Fruit fly (Drosophila melanogaster) whole organism, embryonic: ENCODE data around the gene CG6443.
A peak's percentile ranks its signal among the peaks of the same experiment; 100 is the strongest.

Experiments used
- CG10147 ChIP-seq: fragments of 200-800 bp; sonication (Bioruptor generic); optimal IDR thresholded peaks from 2 replicates; lab custom pipeline; 2019; ENCODE audit warnings: missing biosample characterization, mild to moderate bottlenecking, missing genetic modification characterization, moderate library complexity
- CG10366 ChIP-seq: fragments of 200-800 bp; sonication (Bioruptor generic); IDR thresholded peaks from 2 replicates; pipeline ENCODE4 v1.3.6; 2022; ENCODE audit warnings: missing biosample characterization, missing genetic modification characterization
- CG10462 ChIP-seq: fragments of 200-800 bp; sonication (Bioruptor generic); optimal IDR thresholded peaks from 2 replicates; lab custom pipeline; 2016; ENCODE audit warnings: missing biosample characterization, missing genetic modification characterization
- CG10959 ChIP-seq: fragments of 200-800 bp; sonication (Bioruptor generic); IDR thresholded peaks from 2 replicates; pipeline ENCODE4 v1.3.6; 2022; ENCODE audit warnings: missing biosample characterization, missing genetic modification characterization
- CG11093 ChIP-seq: fragments of 200-800 bp; sonication (Bioruptor generic); IDR thresholded peaks from 3 replicates; pipeline ENCODE4 v1.3.6; 2022; ENCODE audit warnings: missing biosample characterization, missing genetic modification characterization
- CG13123 ChIP-seq: fragments of 200-800 bp; sonication (Bioruptor generic); optimal IDR thresholded peaks from 2 replicates; lab custom pipeline; 2016; ENCODE audit warnings: missing biosample characterization, missing genetic modification characterization
- CG14014 ChIP-seq: fragments of 200-800 bp; sonication (Bioruptor generic); IDR thresholded peaks from 2 replicates; pipeline ENCODE4 v1.3.6; 2022; ENCODE audit warnings: missing biosample characterization, missing genetic modification characterization
- CG14965 ChIP-seq: fragments of 200-800 bp; sonication (Bioruptor generic); optimal IDR thresholded peaks from 2 replicates; lab custom pipeline; 2016; ENCODE audit warnings: missing biosample characterization, missing genetic modification characterization, borderline replicate concordance
- CG17328 ChIP-seq: fragments of 200-800 bp; sonication (Bioruptor generic); IDR thresholded peaks from 2 replicates; pipeline ENCODE4 v1.3.6; 2022; ENCODE audit warnings: missing biosample characterization, missing genetic modification characterization
- CG17359 ChIP-seq: fragments of 200-800 bp; sonication (Bioruptor generic); optimal IDR thresholded peaks from 3 replicates; lab custom pipeline; 2018; ENCODE audit warnings: missing biosample characterization, mild to moderate bottlenecking, missing genetic modification characterization, moderate library complexity
- CG17912 ChIP-seq: fragments of 200-800 bp; sonication (Bioruptor generic); optimal IDR thresholded peaks from 2 replicates; lab custom pipeline; 2018; ENCODE audit warnings: missing biosample characterization, mild to moderate bottlenecking, missing genetic modification characterization
- CG18764 ChIP-seq: fragments of 200-800 bp; sonication (Bioruptor generic); optimal IDR thresholded peaks from 3 replicates; lab custom pipeline; 2016; ENCODE audit warnings: missing biosample characterization, missing genetic modification characterization
- CG2202 ChIP-seq: fragments of 200-800 bp; sonication (Bioruptor generic); optimal IDR thresholded peaks from 2 replicates; lab custom pipeline; 2018; ENCODE audit warnings: missing biosample characterization, mild to moderate bottlenecking, missing genetic modification characterization
- CG33557 ChIP-seq: fragments of 200-800 bp; sonication (Bioruptor generic); optimal IDR thresholded peaks from 2 replicates; lab custom pipeline; 2019; ENCODE audit warnings: missing biosample characterization, mild to moderate bottlenecking, missing genetic modification characterization, moderate library complexity
- CG3726 ChIP-seq: fragments of 200-800 bp; sonication (Bioruptor generic); IDR thresholded peaks from 3 replicates; pipeline ENCODE4, ENCODE4 v1.3.6; 2022; ENCODE audit warnings: missing biosample characterization, missing genetic modification characterization
- CG4820 ChIP-seq: fragments of 200-800 bp; sonication (Bioruptor generic); optimal IDR thresholded peaks from 3 replicates; lab custom pipeline; 2016; ENCODE audit warnings: missing biosample characterization, missing genetic modification characterization
- CG7745 ChIP-seq: fragments of 200-800 bp; sonication (Bioruptor generic); optimal IDR thresholded peaks from 2 replicates; lab custom pipeline; 2018; ENCODE audit warnings: missing biosample characterization, mild to moderate bottlenecking, missing genetic modification characterization, moderate library complexity
- CG7987 ChIP-seq: fragments of 200-800 bp; sonication (Bioruptor generic); optimal IDR thresholded peaks from 2 replicates; lab custom pipeline; 2018; ENCODE audit warnings: missing biosample characterization, mild to moderate bottlenecking, missing genetic modification characterization, moderate library complexity
- CG9876 ChIP-seq: fragments of 200-800 bp; sonication (Bioruptor generic); optimal IDR thresholded peaks from 2 replicates; lab custom pipeline; 2016; ENCODE audit warnings: missing biosample characterization, missing genetic modification characterization
- D19B ChIP-seq: fragments of 200-800 bp; sonication (Bioruptor generic); optimal IDR thresholded peaks from 2 replicates; lab custom pipeline; 2017; ENCODE audit warnings: missing biosample characterization, mild to moderate bottlenecking, missing genetic modification characterization
- Deaf1 ChIP-seq: fragments of 200-800 bp; optimal IDR thresholded peaks from 3 replicates; lab custom pipeline; 2019; ENCODE audit warnings: missing biosample characterization, mild to moderate bottlenecking, missing genetic modification characterization, moderate library complexity
- Dip2 ChIP-seq: fragments of 200-800 bp; sonication (Bioruptor generic); IDR thresholded peaks from 2 replicates; pipeline ENCODE4 v1.3.6; 2022; ENCODE audit warnings: missing biosample characterization, missing genetic modification characterization
- Doc3 ChIP-seq: fragments of 200-800 bp; sonication (Bioruptor generic); IDR thresholded peaks from 3 replicates; pipeline ENCODE4 v1.3.6; 2022; ENCODE audit warnings: missing biosample characterization, missing genetic modification characterization; ENCODE audit not compliant: partially characterized antibody
- E2f2 ChIP-seq: fragments of 200-800 bp; sonication (Bioruptor generic); IDR thresholded peaks from 2 replicates; pipeline ENCODE4 v1.3.6; 2022; ENCODE audit warnings: missing biosample characterization, missing genetic modification characterization
- Hr78 ChIP-seq, 2 experiments: fragments of 200-800 bp in 1 of 2; fragments of >200 bp in 1 of 2; sonication (Bioruptor generic) in 1 of 2; optimal IDR thresholded peaks; 2 replicates each; lab custom pipeline; 2017 to 2019; ENCODE audit warnings: missing biosample characterization in 2 of 2, missing genetic modification characterization in 2 of 2, mild to moderate bottlenecking in 1 of 2, moderate library complexity in 1 of 2
- Nf-YC ChIP-seq: fragments of 200-800 bp; optimal IDR thresholded peaks from 3 replicates; lab custom pipeline; 2019; ENCODE audit warnings: missing biosample characterization, mild to moderate bottlenecking, missing genetic modification characterization, moderate library complexity
- Rx ChIP-seq: fragments of 200-800 bp; sonication (Bioruptor generic); IDR thresholded peaks from 2 replicates; pipeline ENCODE4 v1.3.6; 2022; ENCODE audit warnings: missing biosample characterization, missing genetic modification characterization
- abd-A ChIP-seq: fragments of 200-800 bp; sonication (Bioruptor generic); optimal IDR thresholded peaks from 3 replicates; lab custom pipeline; 2019; ENCODE audit warnings: missing biosample characterization, mild to moderate bottlenecking, missing genetic modification characterization, moderate library complexity
- ac ChIP-seq: fragments of 200-800 bp; sonication (Bioruptor generic); optimal IDR thresholded peaks from 3 replicates; lab custom pipeline; 2017; ENCODE audit warnings: missing biosample characterization, mild to moderate bottlenecking, missing genetic modification characterization
- ap ChIP-seq: fragments of 200-800 bp; sonication (Bioruptor generic); IDR thresholded peaks from 2 replicates; pipeline ENCODE4 v1.3.6; 2022; ENCODE audit warnings: missing biosample characterization, missing genetic modification characterization
- bbx ChIP-seq: fragments of 200-800 bp; sonication (Bioruptor generic); IDR thresholded peaks from 2 replicates; pipeline ENCODE4 v1.3.6; 2022; ENCODE audit warnings: missing biosample characterization, missing genetic modification characterization; ENCODE audit not compliant: partially characterized antibody
- bcd ChIP-seq: fragments of 200-800 bp; sonication (Bioruptor generic); optimal IDR thresholded peaks from 2 replicates; lab custom pipeline; 2017; ENCODE audit warnings: missing biosample characterization, mild to moderate bottlenecking, missing genetic modification characterization
- bigmax ChIP-seq: fragments of 200-800 bp; sonication (Bioruptor generic); optimal IDR thresholded peaks from 2 replicates; lab custom pipeline; 2018; ENCODE audit warnings: missing biosample characterization, mild to moderate bottlenecking, missing genetic modification characterization
- esg ChIP-seq: fragments of 200-800 bp; sonication (Bioruptor generic); conservative IDR thresholded peaks from 2 replicates; pipeline ENCODE4 v1.3.6; 2022; ENCODE audit warnings: missing biosample characterization, missing genetic modification characterization
- grn ChIP-seq: fragments of 200-800 bp; sonication (Bioruptor generic); optimal IDR thresholded peaks from 3 replicates; lab custom pipeline; 2017; ENCODE audit warnings: missing biosample characterization, missing genetic modification characterization
- ham ChIP-seq: fragments of 200-800 bp; sonication (Bioruptor generic); IDR thresholded peaks from 2 replicates; pipeline ENCODE4 v1.3.6; 2022; ENCODE audit warnings: missing biosample characterization, missing genetic modification characterization
- hkb ChIP-seq, 2 experiments: fragments of 200-800 bp in 1 of 2; fragments of >200 bp in 1 of 2; sonication (Bioruptor generic) in 1 of 2; IDR thresholded peaks in 1 of 2; optimal IDR thresholded peaks in 1 of 2; 2 replicates each; pipeline versions ENCODE4 v1.3.6 to Lab custom; 2017 to 2022; ENCODE audit warnings: missing biosample characterization in 1 of 2, missing genetic modification characterization in 1 of 2
- lola ChIP-seq, 3 experiments: fragments of >200 bp in 2 of 3; fragments of 200-800 bp in 1 of 3; sonication (Bioruptor generic) in 1 of 3; optimal IDR thresholded peaks; 2 replicates each; lab custom pipeline; 2017 to 2019; ENCODE audit warnings: missing biosample characterization in 3 of 3, missing genetic modification characterization in 3 of 3, mild to moderate bottlenecking in 1 of 3, moderate library complexity in 1 of 3
- lov ChIP-seq, 2 experiments: fragments of 200-800 bp in 1 of 2; fragments of >200 bp in 1 of 2; sonication (Bioruptor generic) in 1 of 2; IDR thresholded peaks in 1 of 2; optimal IDR thresholded peaks in 1 of 2; 2 replicates in 1 of 2; 3 replicates in 1 of 2; pipeline versions ENCODE4 v1.3.6 to Lab custom; 2017 to 2022; ENCODE audit warnings: missing biosample characterization in 1 of 2, missing genetic modification characterization in 1 of 2
- mld ChIP-seq: fragments of 200-800 bp; sonication (Bioruptor generic); IDR thresholded peaks from 3 replicates; pipeline ENCODE4 v1.3.6; 2022; ENCODE audit warnings: missing biosample characterization, missing genetic modification characterization; ENCODE audit not compliant: partially characterized antibody
- nom ChIP-seq: fragments of 200-800 bp; sonication (Bioruptor generic); optimal IDR thresholded peaks from 2 replicates; lab custom pipeline; 2017; ENCODE audit warnings: missing biosample characterization, missing genetic modification characterization, mild to moderate bottlenecking, moderate library complexity, missing genetic modification reagents
- peb ChIP-seq: fragments of 200-800 bp; sonication (Bioruptor generic); IDR thresholded peaks from 2 replicates; pipeline ENCODE4 v1.3.6; 2022; ENCODE audit warnings: missing biosample characterization, missing genetic modification characterization
- pros ChIP-seq: fragments of 200-800 bp; sonication (Bioruptor generic); optimal IDR thresholded peaks from 3 replicates; lab custom pipeline; 2019; ENCODE audit warnings: missing biosample characterization, mild to moderate bottlenecking, missing genetic modification characterization, moderate library complexity
- salm ChIP-seq: fragments of 200-800 bp; sonication (Bioruptor generic); optimal IDR thresholded peaks from 2 replicates; lab custom pipeline; 2018; ENCODE audit warnings: missing biosample characterization, mild to moderate bottlenecking, missing genetic modification characterization
- slou ChIP-seq: fragments of 200-800 bp; sonication (Bioruptor generic); optimal IDR thresholded peaks from 3 replicates; lab custom pipeline; 2016; ENCODE audit warnings: missing biosample characterization, missing genetic modification characterization
- trem ChIP-seq: fragments of 200-800 bp; optimal IDR thresholded peaks from 3 replicates; lab custom pipeline; 2019; ENCODE audit warnings: missing biosample characterization, mild to moderate bottlenecking, missing genetic modification characterization, moderate library complexity
- wdn ChIP-seq: fragments of 200-800 bp; sonication (Bioruptor generic); IDR thresholded peaks from 2 replicates; pipeline ENCODE4 v1.3.6; 2022; ENCODE audit warnings: missing biosample characterization, missing genetic modification characterization
- zen ChIP-seq: fragments of 200-800 bp; sonication (Bioruptor generic); optimal IDR thresholded peaks from 3 replicates; lab custom pipeline; 2018; ENCODE audit warnings: missing biosample characterization, mild to moderate bottlenecking, missing genetic modification characterization, moderate library complexity
- zfh2 ChIP-seq: fragments of 200-800 bp; sonication (Bioruptor generic); optimal IDR thresholded peaks from 2 replicates; lab custom pipeline; 2016; ENCODE audit warnings: missing biosample characterization, missing genetic modification characterization

CG6443 gene

dm6 chr2L:10697992-10698391 is 30.8 kb upstream of the CG6443 start, which contains the start of gene CG7300 (continued):
- TF ChIP-seq CG18764 (GFP tag; lab: Kevin White, UChicago) (no peak), trem (no peak), CG17912 (GFP tag; lab: Kevin White, UChicago) (no peak), CG33557 (GFP tag; lab: Kevin White, UChicago) (no peak), lov (optimal IDR thresholded peaks at IDR 0.05; lab: Kevin White, UChicago) (no peak), lov (GFP tag; IDR thresholded peaks at IDR 0.05; lab: Robert Waterston, UW) (no peak), bbx (GFP tag; lab: Robert Waterston, UW) (no peak), zfh2 (GFP tag; lab: Kevin White, UChicago) (no peak), CG10147 (peak; percentile 76), D19B (GFP tag; lab: Kevin White, UChicago) (peak; percentile 11), CG7987 (no peak), slou (GFP tag; lab: Kevin White, UChicago) (peak; percentile 21), wdn (GFP tag; lab: Robert Waterston, UW) (0 out of 2 replicates have a peak, but pooled peaks have one; percentile 43), CG10366 (peak; percentile 58; the same call in 1 of the 2 replicates), zen (tag; lab: Kevin White, UChicago) (no peak), CG17328 (GFP tag; lab: Robert Waterston, UW) (peak; percentile 49), CG14965 (GFP tag; lab: Kevin White, UChicago) (no peak), pros (GFP tag; lab: Kevin White, UChicago) (no peak), CG14014 (GFP tag; lab: Robert Waterston, UW) (no peak), ap (GFP tag; lab: Robert Waterston, UW) (no peak), Rx (GFP tag; lab: Robert Waterston, UW) (no peak), Hr78 (GFP tag; optimal IDR thresholded peaks at IDR 0.05; lab: Kevin White, UChicago) (no peak), E2f2 (GFP tag; lab: Robert Waterston, UW) (peak; percentile 30; the same call in 1 of the 2 replicates), ham (GFP tag; lab: Robert Waterston, UW) (no peak), bcd (GFP tag; lab: Kevin White, UChicago) (peak; percentile 58), salm (no peak), CG11093 (no peak), nom (GFP tag; lab: Kevin White, UChicago) (no peak), peb (GFP tag; lab: Robert Waterston, UW) (peak; percentile 31; the same call in 1 of the 2 replicates), hkb (optimal IDR thresholded peaks at IDR 0.05; lab: Kevin White, UChicago) (no peak), hkb (GFP tag; IDR thresholded peaks at IDR 0.05; lab: Robert Waterston, UW) (peak; percentile 64), bigmax (GFP tag; lab: Kevin White, UChicago) (no peak), CG4820 (GFP tag; lab: Kevin White, UChicago) (peak; percentile 39), CG7745 (tag; lab: Kevin White, UChicago) (no peak), CG2202 (tag; lab: Kevin White, UChicago) (no peak), Nf-YC (no peak), CG13123 (no peak), lola (GFP tag; optimal IDR thresholded peaks at IDR 0.05; lab: Kevin White, UChicago) (peak in 1 of 3 experiments; percentile 21), CG17359 (peak; percentile 61), esg (GFP tag; lab: Robert Waterston, UW) (peak; percentile 24; the same call in 1 of the 2 replicates), Dip2 (GFP tag; lab: Robert Waterston, UW) (no peak), CG3726 (GFP tag; lab: Robert Waterston, UW) (no peak), CG10462 (GFP tag; lab: Kevin White, UChicago) (peak; percentile 10), grn (GFP tag; lab: Kevin White, UChicago) (no peak), ac (GFP tag; lab: Kevin White, UChicago) (no peak), CG10959 (no peak), Deaf1 (tag; lab: Kevin White, UChicago) (no peak), Doc3 (GFP tag; lab: Robert Waterston, UW) (no peak), mld (GFP tag; lab: Robert Waterston, UW) (no peak), abd-A (tag; lab: Kevin White, UChicago) (no peak), CG9876 (no peak)
